Worm (Caenorhabditis elegans): ENCODE data around the gene Y59C2A.2.
"Not testable (repeated sequence)": the region's sequence is repeated elsewhere in the genome, so short reads cannot be mapped to it uniquely, and the experiment has no call there.

Gene Y59C2A.2

ce11 chrII:2175367-2175766, 28.6 kb downstream of the Y59C2A.2 start, which contains the start of gene C33C12.7:
Gene C33C12.7, minus strand, starts transcription at chrII:2175467.
- TF ChIP-seq him-1 (tag; optimal IDR thresholded peaks at IDR 0.05) (no peak), W03F9.2 (tag; optimal IDR thresholded peaks at IDR 0.05) (no peak), dao-5 (tag; optimal IDR thresholded peaks at IDR 0.05) (no peak)

- TF ChIP-seq W03F9.2 (tag; optimal IDR thresholded peaks at IDR 0.05) (no peak), dao-5 (tag; optimal IDR thresholded peaks at IDR 0.05) (no peak), him-1 (tag; optimal IDR thresholded peaks at IDR 0.05) (no peak)
Measured at ce11 chrII:2170085-2170484, 33.9 kb downstream of the Y59C2A.2 start, which contains the start of gene C33C12.12. Gene C33C12.12, minus strand, starts transcription at chrII:2170185.

ce11 chrII:2168374-2168773, 35.6 kb downstream of the Y59C2A.2 start, which contains the start of gene fbxb-38:
Gene fbxb-38, minus strand, starts transcription at chrII:2168763.
- TF ChIP-seq him-1 (tag; optimal IDR thresholded peaks at IDR 0.05) (no peak), dao-5 (tag; optimal IDR thresholded peaks at IDR 0.05) (no peak), W03F9.2 (tag; optimal IDR thresholded peaks at IDR 0.05) (no peak)

ce11 chrII:2166376-2166775, 37.6 kb downstream of the Y59C2A.2 start, which contains the start of gene C33C12.4:
Gene C33C12.4, minus strand, starts transcription at chrII:2166476.
- TF ChIP-seq W03F9.2 (tag; optimal IDR thresholded peaks at IDR 0.05) (no peak), dao-5 (tag; optimal IDR thresholded peaks at IDR 0.05) (no peak), him-1 (tag; optimal IDR thresholded peaks at IDR 0.05) (no peak)

- not testable (repeated sequence) for TF ChIP-seq W03F9.2, dao-5, him-1 (tag; optimal IDR thresholded peaks at IDR 0.05)
Measured at ce11 chrII:2163370-2163882, 40.5 kb downstream of the Y59C2A.2 start, which contains the start of gene C33C12.11. Gene C33C12.11, minus strand, starts transcription at chrII:2163832.

ce11 chrII:2153708-2154107, 50.2 kb downstream of the Y59C2A.2 start, which contains the start of gene math-18:
Gene math-18, plus strand, starts transcription at chrII:2154008.
- TF ChIP-seq dao-5, him-1, W03F9.2 (tag; optimal IDR thresholded peaks at IDR 0.05): not testable (repeated sequence)

- TF ChIP-seq dao-5 (tag; optimal IDR thresholded peaks at IDR 0.05) (no peak), him-1 (tag; optimal IDR thresholded peaks at IDR 0.05) (no peak), W03F9.2 (tag; optimal IDR thresholded peaks at IDR 0.05) (no peak)
Measured at ce11 chrII:2152455-2152854, 51.5 kb downstream of the Y59C2A.2 start.

ce11 chrII:2150485-2150985, 53.4 kb downstream of the Y59C2A.2 start, which contains the start of the genes C40A11.7 and C40A11.8:
Gene C40A11.7, minus strand, starts transcription at chrII:2150585.
Gene C40A11.8, minus strand, starts transcription at chrII:2150935.
- no peak for TF ChIP-seq W03F9.2 (tag; optimal IDR thresholded peaks at IDR 0.05)

ce11 chrII:2146900-2147375, 57.0 kb downstream of the Y59C2A.2 start, which contains the start of gene C40A11.2:
Gene C40A11.2, plus strand, starts transcription at chrII:2146950.
- TF ChIP-seq dao-5 (tag; optimal IDR thresholded peaks at IDR 0.05) (no peak), him-1 (tag; optimal IDR thresholded peaks at IDR 0.05) (no peak), W03F9.2 (tag; optimal IDR thresholded peaks at IDR 0.05) (no peak)

- no peak for TF ChIP-seq dao-5 (tag; optimal IDR thresholded peaks at IDR 0.05)
- TF ChIP-seq him-1 (tag; optimal IDR thresholded peaks at IDR 0.05), result no peak
- TF ChIP-seq W03F9.2 (tag; optimal IDR thresholded peaks at IDR 0.05), result no peak
Measured at ce11 chrII:2145566-2145965, 58.4 kb downstream of the Y59C2A.2 start, which contains the start of gene C40A11.6. Gene C40A11.6, minus strand, starts transcription at chrII:2145666.
